Fruit fly (Drosophila melanogaster) whole organism, embryonic: ENCODE data around the gene CG44362.
A peak's percentile ranks its signal among the peaks of the same experiment; 100 is the strongest.

Experiments used
- Asciz ChIP-seq: fragments of 200-800 bp; sonication (Bioruptor generic); optimal IDR thresholded peaks from 2 replicates; lab custom pipeline; 2017; ENCODE audit warnings: missing biosample characterization, mild to moderate bottlenecking, missing genetic modification characterization, missing genetic modification reagents
- Awh ChIP-seq: fragments of 200-800 bp; sonication (Bioruptor generic); IDR thresholded peaks from 2 replicates; pipeline ENCODE4, ENCODE4 v1.3.6; 2022; ENCODE audit warnings: missing biosample characterization, missing genetic modification characterization
- B-H1 ChIP-seq: fragments of 200-800 bp; sonication (Bioruptor generic); IDR thresholded peaks from 3 replicates; pipeline ENCODE4 v1.3.6; 2022; ENCODE audit warnings: missing biosample characterization, missing genetic modification characterization
- CG10366 ChIP-seq: fragments of 200-800 bp; sonication (Bioruptor generic); IDR thresholded peaks from 2 replicates; pipeline ENCODE4 v1.3.6; 2022; ENCODE audit warnings: missing biosample characterization, missing genetic modification characterization
- CG12236 ChIP-seq: fragments of 200-800 bp; sonication (Bioruptor generic); optimal IDR thresholded peaks from 2 replicates; lab custom pipeline; 2016; ENCODE audit warnings: missing biosample characterization, missing genetic modification characterization
- CG14014 ChIP-seq: fragments of 200-800 bp; sonication (Bioruptor generic); IDR thresholded peaks from 2 replicates; pipeline ENCODE4 v1.3.6; 2022; ENCODE audit warnings: missing biosample characterization, missing genetic modification characterization
- CG14860 ChIP-seq: fragments of 200-800 bp; sonication (Bioruptor generic); IDR thresholded peaks from 3 replicates; pipeline ENCODE4 v1.3.6; 2022; ENCODE audit warnings: missing biosample characterization, missing genetic modification characterization; ENCODE audit not compliant: partially characterized antibody
- CG17186 ChIP-seq: fragments of 200-800 bp; sonication (Bioruptor generic); optimal IDR thresholded peaks from 3 replicates; lab custom pipeline; 2017; ENCODE audit warnings: missing biosample characterization, missing genetic modification reagents, missing genetic modification characterization
- CG17361 ChIP-seq: fragments of 200-800 bp; sonication (Bioruptor generic); IDR thresholded peaks from 3 replicates; pipeline ENCODE4 v1.3.6; 2022; ENCODE audit warnings: missing biosample characterization, missing genetic modification characterization
- CG17385 ChIP-seq: fragments of 200-800 bp; sonication (Bioruptor generic); optimal IDR thresholded peaks from 3 replicates; lab custom pipeline; 2018; ENCODE audit warnings: missing biosample characterization, mild to moderate bottlenecking, missing genetic modification characterization
- CG2889 ChIP-seq: fragments of 200-800 bp; sonication (Bioruptor generic); IDR thresholded peaks from 3 replicates; pipeline ENCODE4 v1.3.6; 2022; ENCODE audit warnings: missing biosample characterization, missing genetic modification characterization
- CG3065 ChIP-seq: fragments of 200-800 bp; sonication (Bioruptor generic); optimal IDR thresholded peaks from 2 replicates; lab custom pipeline; 2016; ENCODE audit warnings: missing biosample characterization, missing genetic modification characterization
- CG31224 ChIP-seq: fragments of 200-800 bp; sonication (Bioruptor generic); IDR thresholded peaks from 2 replicates; pipeline ENCODE4 v1.3.6; 2022; ENCODE audit warnings: missing biosample characterization, missing genetic modification characterization
- CG31365 ChIP-seq: fragments of 200-800 bp; sonication (Bioruptor generic); optimal IDR thresholded peaks from 2 replicates; lab custom pipeline; 2018; ENCODE audit warnings: missing biosample characterization, mild to moderate bottlenecking, missing genetic modification characterization
- CG6175 ChIP-seq: fragments of 200-800 bp; sonication (Bioruptor generic); IDR thresholded peaks from 3 replicates; pipeline ENCODE4 v1.3.6; 2022; ENCODE audit warnings: missing biosample characterization, missing genetic modification characterization
- CG6791 ChIP-seq: fragments of 200-800 bp; sonication (Bioruptor generic); IDR thresholded peaks from 3 replicates; pipeline ENCODE4 v1.3.6; 2022; ENCODE audit warnings: missing biosample characterization, missing genetic modification characterization; ENCODE audit not compliant: partially characterized antibody
- CG7271 ChIP-seq: fragments of 200-800 bp; sonication (Bioruptor generic); optimal IDR thresholded peaks from 2 replicates; lab custom pipeline; 2018; ENCODE audit warnings: missing biosample characterization, mild to moderate bottlenecking, missing genetic modification characterization, moderate library complexity
- CG8478 ChIP-seq: fragments of >200 bp; optimal IDR thresholded peaks from 2 replicates; lab custom pipeline; 2018
- Dll ChIP-seq: fragments of 200-800 bp; sonication (Bioruptor generic); IDR thresholded peaks from 4 replicates; pipeline ENCODE4 v1.3.6; 2022; ENCODE audit warnings: missing biosample characterization, missing genetic modification characterization; ENCODE audit not compliant: partially characterized antibody
- E2f1 ChIP-seq: fragments of 200-800 bp; sonication (Bioruptor generic); IDR thresholded peaks from 2 replicates; pipeline ENCODE4 v1.3.6; 2022; ENCODE audit warnings: missing biosample characterization, missing genetic modification characterization
- GATAe ChIP-seq: fragments of 200-800 bp; sonication (Bioruptor generic); conservative IDR thresholded peaks from 2 replicates; pipeline ENCODE4 v1.3.6; 2022; ENCODE audit warnings: missing biosample characterization, missing genetic modification characterization
- HLH4C ChIP-seq: fragments of 200-800 bp; sonication (Bioruptor generic); IDR thresholded peaks from 3 replicates; pipeline ENCODE4 v1.3.6; 2022; ENCODE audit warnings: missing biosample characterization, missing genetic modification characterization; ENCODE audit not compliant: partially characterized antibody
- HLH54F ChIP-seq: fragments of 200-800 bp; sonication (Bioruptor generic); optimal IDR thresholded peaks from 3 replicates; lab custom pipeline; 2016; ENCODE audit warnings: missing biosample characterization, missing genetic modification characterization
- Hand ChIP-seq: fragments of 200-800 bp; sonication (Bioruptor generic); optimal IDR thresholded peaks from 2 replicates; lab custom pipeline; 2017; ENCODE audit warnings: mild to moderate bottlenecking, missing biosample characterization, missing genetic modification reagents, missing genetic modification characterization
- Hey ChIP-seq: fragments of 200-800 bp; sonication (Bioruptor generic); optimal IDR thresholded peaks from 3 replicates; lab custom pipeline; 2018; ENCODE audit warnings: missing biosample characterization, mild to moderate bottlenecking, missing genetic modification characterization
- Lpt ChIP-seq: fragments of >200 bp; optimal IDR thresholded peaks from 2 replicates; lab custom pipeline; 2018; ENCODE audit warnings: missing biosample characterization, missing genetic modification characterization
- Med ChIP-seq: fragments of 200-800 bp; sonication (Bioruptor generic); peaks from one replicate; lab custom pipeline; 2016; ENCODE audit warnings: missing biosample characterization, missing genetic modification characterization, mild to moderate bottlenecking, inconsistent platforms, moderate library complexity
- Nf-YC ChIP-seq: fragments of 200-800 bp; optimal IDR thresholded peaks from 3 replicates; lab custom pipeline; 2019; ENCODE audit warnings: missing biosample characterization, mild to moderate bottlenecking, missing genetic modification characterization, moderate library complexity
- NfI ChIP-seq: fragments of 200-800 bp; sonication (Bioruptor generic); optimal IDR thresholded peaks from 3 replicates; lab custom pipeline; 2018; ENCODE audit warnings: missing biosample characterization, mild to moderate bottlenecking, missing genetic modification characterization, moderate library complexity
- Side ChIP-seq: fragments of 200-800 bp; sonication (Bioruptor generic); optimal IDR thresholded peaks from 2 replicates; lab custom pipeline; 2016; ENCODE audit warnings: missing biosample characterization, missing genetic modification characterization
- Spps ChIP-seq: fragments of 200-800 bp; sonication (Bioruptor generic); optimal IDR thresholded peaks from 2 replicates; lab custom pipeline; 2018; ENCODE audit warnings: missing biosample characterization, mild to moderate bottlenecking, missing genetic modification characterization
- Sry-δ ChIP-seq: fragments of 200-800 bp; sonication (Bioruptor generic); optimal IDR thresholded peaks from 2 replicates; lab custom pipeline; 2016; ENCODE audit warnings: missing biosample characterization, missing genetic modification characterization
- Xrp1 ChIP-seq: fragments of 200-800 bp; sonication (Bioruptor generic); IDR thresholded peaks from 2 replicates; pipeline ENCODE4 v1.3.6; 2022; ENCODE audit warnings: missing biosample characterization, missing genetic modification characterization
- YL-1 ChIP-seq: fragments of 200-800 bp; sonication (Bioruptor generic); optimal IDR thresholded peaks from 3 replicates; lab custom pipeline; 2017; ENCODE audit warnings: missing biosample characterization, mild to moderate bottlenecking, missing genetic modification characterization
- ab ChIP-seq: fragments of 200-800 bp; sonication (Bioruptor generic); optimal IDR thresholded peaks from 2 replicates; lab custom pipeline; 2016; ENCODE audit warnings: missing biosample characterization, missing genetic modification characterization
- ash1 ChIP-seq: fragments of 200-800 bp; sonication (Bioruptor generic); optimal IDR thresholded peaks from 2 replicates; lab custom pipeline; 2018; ENCODE audit warnings: missing biosample characterization, mild to moderate bottlenecking, missing genetic modification characterization
- bsh ChIP-seq, 2 experiments: fragments of 200-800 bp; sonication (Bioruptor generic); optimal IDR thresholded peaks; 2 replicates each; lab custom pipeline; 2017 to 2018; ENCODE audit warnings: mild to moderate bottlenecking in 2 of 2, missing biosample characterization in 2 of 2, missing genetic modification characterization in 2 of 2, moderate library complexity in 1 of 2
- dan ChIP-seq: fragments of 200-800 bp; sonication (Bioruptor generic); IDR thresholded peaks from 2 replicates; pipeline ENCODE4 v1.3.6; 2022; ENCODE audit warnings: missing biosample characterization, missing genetic modification characterization
- dimm ChIP-seq: fragments of 200-800 bp; sonication (Bioruptor generic); IDR thresholded peaks from 2 replicates; pipeline ENCODE4 v1.3.6; 2022; ENCODE audit warnings: missing biosample characterization, missing genetic modification characterization
- dmrt11E ChIP-seq: fragments of 200-800 bp; sonication (Bioruptor generic); optimal IDR thresholded peaks from 3 replicates; lab custom pipeline; 2018; ENCODE audit warnings: missing biosample characterization, mild to moderate bottlenecking, missing genetic modification characterization, moderate library complexity
- emc ChIP-seq: fragments of 200-800 bp; sonication (Bioruptor generic); optimal IDR thresholded peaks from 2 replicates; lab custom pipeline; 2016; ENCODE audit warnings: missing biosample characterization, missing genetic modification characterization
- gcm2 ChIP-seq: fragments of 200-800 bp; sonication (Bioruptor generic); optimal IDR thresholded peaks from 2 replicates; lab custom pipeline; 2016; ENCODE audit warnings: missing biosample characterization, missing genetic modification characterization
- pzg ChIP-seq: fragments of 200-800 bp; sonication (Bioruptor generic); optimal IDR thresholded peaks from 3 replicates; lab custom pipeline; 2018; ENCODE audit warnings: missing biosample characterization, mild to moderate bottlenecking, missing genetic modification characterization, moderate library complexity
- scrt ChIP-seq: fragments of 200-800 bp; sonication (Bioruptor generic); optimal IDR thresholded peaks from 2 replicates; lab custom pipeline; 2018; ENCODE audit warnings: missing biosample characterization, mild to moderate bottlenecking, missing genetic modification characterization, moderate library complexity
- sens ChIP-seq: fragments of 200-800 bp; sonication (Bioruptor generic); peaks from one replicate; lab custom pipeline; 2016; ENCODE audit warnings: missing biosample characterization, missing genetic modification characterization
- shn ChIP-seq: fragments of 200-800 bp; sonication (Bioruptor generic); optimal IDR thresholded peaks from 3 replicates; lab custom pipeline; 2016; ENCODE audit warnings: missing biosample characterization, missing genetic modification characterization
- sob ChIP-seq: fragments of 200-800 bp; sonication (Bioruptor generic); IDR thresholded peaks from 2 replicates; pipeline ENCODE4 v1.3.6; 2022; ENCODE audit warnings: missing biosample characterization, missing genetic modification characterization
- stc ChIP-seq: fragments of 200-800 bp; sonication (Bioruptor generic); IDR thresholded peaks from 2 replicates; pipeline ENCODE4 v1.3.6; 2022; ENCODE audit warnings: missing biosample characterization, missing genetic modification characterization
- zf30C ChIP-seq: fragments of 200-800 bp; sonication (Bioruptor generic); optimal IDR thresholded peaks from 3 replicates; lab custom pipeline; 2018; ENCODE audit warnings: missing biosample characterization, mild to moderate bottlenecking, missing genetic modification characterization

Gene CG44362

DNA sequence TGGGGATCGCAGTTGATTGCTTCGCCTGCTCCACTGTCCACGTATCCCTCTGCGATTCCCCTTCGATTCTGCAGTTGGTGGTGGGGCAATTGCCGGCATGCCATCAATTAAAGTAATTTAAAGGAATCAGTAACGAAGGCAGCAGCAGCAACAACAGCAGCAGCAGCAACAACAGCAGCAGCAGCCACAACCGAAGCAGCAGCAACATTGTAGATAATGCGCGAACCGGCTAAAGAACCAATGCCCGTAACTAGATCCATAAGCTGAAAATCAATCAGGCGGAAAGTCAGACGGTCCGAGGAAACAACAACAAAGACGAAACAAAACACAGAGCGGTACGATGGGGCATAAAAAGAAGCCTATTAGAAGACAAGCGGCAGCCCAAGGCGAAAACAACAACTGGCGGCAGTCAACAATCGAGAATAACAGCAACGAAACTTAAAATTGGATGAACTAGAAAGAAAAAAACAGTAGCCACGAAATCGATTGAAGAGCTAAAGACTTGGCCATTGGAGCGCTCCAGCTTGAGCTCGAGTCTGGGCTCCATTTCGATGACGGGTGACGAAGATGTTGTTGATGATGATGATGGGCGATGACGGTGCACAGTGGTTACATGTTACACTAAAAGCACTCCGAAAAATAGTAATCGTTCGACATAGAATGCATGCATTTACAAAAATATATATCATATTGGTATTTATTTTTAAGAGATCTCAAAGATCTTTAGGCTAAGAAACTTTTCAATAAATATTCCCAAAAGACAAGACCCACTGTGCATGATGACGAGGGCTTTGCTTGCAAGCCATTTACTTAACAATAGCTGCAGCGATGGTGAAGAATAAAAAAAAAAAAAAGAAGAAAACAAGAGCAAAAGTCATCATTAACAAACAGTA, 8.3 kb downstream of the CG44362 start (continued):
- peak; percentile 91 to 99 for TF ChIP-seq bsh (GFP tag; optimal IDR thresholded peaks at IDR 0.05; lab: Kevin White, UChicago)
- TF ChIP-seq scrt (GFP tag; lab: Kevin White, UChicago): peak; percentile 84
- TF ChIP-seq sob (GFP tag; lab: Robert Waterston, UW): peak; percentile 94
- no peak for TF ChIP-seq Lpt (GFP tag; lab: Kevin White, UChicago)
- no peak for TF ChIP-seq pzg (GFP tag; lab: Kevin White, UChicago)
- peak; percentile 93 for TF ChIP-seq B-H1
- peak; percentile 96 for TF ChIP-seq Spps (tag; lab: Kevin White, UChicago)
- TF ChIP-seq CG17361 (GFP tag; lab: Robert Waterston, UW): peak; percentile 93
- peak; percentile 93 for TF ChIP-seq CG17385
- peak; percentile 93 for TF ChIP-seq CG2889
- peak; percentile 87 for TF ChIP-seq dan (GFP tag; lab: Robert Waterston, UW)
- TF ChIP-seq Dll (GFP tag; lab: Robert Waterston, UW): 0 out of 4 replicates have a peak, but pooled peaks have one; percentile 18
- TF ChIP-seq Hey: no peak
- peak; percentile 92 for TF ChIP-seq CG3065 (GFP tag; lab: Kevin White, UChicago)
- peak; percentile 93 for TF ChIP-seq dimm (GFP tag; lab: Robert Waterston, UW)
- peak; percentile 75 for TF ChIP-seq CG31365 (tag; lab: Kevin White, UChicago)
- peak; percentile 73 for TF ChIP-seq ab
- peak; percentile 93 for TF ChIP-seq CG12236 (GFP tag; lab: Kevin White, UChicago)
- 0 out of 3 replicates have a peak, but pooled peaks have one; percentile 36 for TF ChIP-seq HLH4C (GFP tag; lab: Robert Waterston, UW)
- peak; percentile 86 for TF ChIP-seq shn (GFP tag; lab: Kevin White, UChicago)
- TF ChIP-seq stc: peak; percentile 96
- TF ChIP-seq CG7271: peak; percentile 90
- TF ChIP-seq CG17186 (GFP tag; lab: Kevin White, UChicago): peak; percentile 78
- peak; percentile 100 for TF ChIP-seq sens (GFP tag; lab: Kevin White, UChicago)
- TF ChIP-seq Side: peak; percentile 93
- peak; percentile 91 for TF ChIP-seq HLH54F
- TF ChIP-seq GATAe (GFP tag; lab: Robert Waterston, UW): peak; percentile 72
- peak; percentile 75 for TF ChIP-seq Nf-YC (tag; lab: Kevin White, UChicago)
- TF ChIP-seq CG8478 (lab: Kevin White, UChicago): no peak
- TF ChIP-seq emc (GFP tag; lab: Kevin White, UChicago): peak; percentile 17
- TF ChIP-seq CG6175 (GFP tag; lab: Robert Waterston, UW): peak; percentile 76
- TF ChIP-seq Awh (GFP tag; lab: Robert Waterston, UW): peak; percentile 97
- TF ChIP-seq CG14014 (GFP tag; lab: Robert Waterston, UW): peak; percentile 96
- peak; percentile 68 for TF ChIP-seq Hand
- TF ChIP-seq CG31224 (GFP tag; lab: Robert Waterston, UW): peak; percentile 81
- TF ChIP-seq Xrp1: peak; percentile 98
- TF ChIP-seq CG14860 (GFP tag; lab: Robert Waterston, UW): peak; percentile 57; the same call in 2 of the 3 replicates
- peak; percentile 98 for TF ChIP-seq Med (GFP tag; lab: Kevin White, UChicago)
- peak; percentile 83 for TF ChIP-seq gcm2
- TF ChIP-seq Asciz (GFP tag; lab: Kevin White, UChicago): peak; percentile 93
- TF ChIP-seq zf30C (GFP tag; lab: Kevin White, UChicago): no peak
- TF ChIP-seq CG10366: peak; percentile 96
- peak; percentile 24 for TF ChIP-seq Sry-δ
- peak; percentile 95 for TF ChIP-seq E2f1 (GFP tag; lab: Robert Waterston, UW)
- peak; percentile 98 for TF ChIP-seq dmrt11E
- TF ChIP-seq NfI (GFP tag; lab: Kevin White, UChicago): peak; percentile 94
- no peak for TF ChIP-seq ash1 (GFP tag; lab: Kevin White, UChicago)
- TF ChIP-seq YL-1 (GFP tag; lab: Kevin White, UChicago): peak; percentile 44
- TF ChIP-seq CG6791 (GFP tag; lab: Robert Waterston, UW): peak; percentile 63; the same call in 1 of the 3 replicates
